Fruit fly (Drosophila melanogaster): Measurements from ENCODE around the gene CG1504.
A peak's percentile ranks its signal among the peaks of the same experiment; 100 is the strongest.

Gene CG1504

DNA sequence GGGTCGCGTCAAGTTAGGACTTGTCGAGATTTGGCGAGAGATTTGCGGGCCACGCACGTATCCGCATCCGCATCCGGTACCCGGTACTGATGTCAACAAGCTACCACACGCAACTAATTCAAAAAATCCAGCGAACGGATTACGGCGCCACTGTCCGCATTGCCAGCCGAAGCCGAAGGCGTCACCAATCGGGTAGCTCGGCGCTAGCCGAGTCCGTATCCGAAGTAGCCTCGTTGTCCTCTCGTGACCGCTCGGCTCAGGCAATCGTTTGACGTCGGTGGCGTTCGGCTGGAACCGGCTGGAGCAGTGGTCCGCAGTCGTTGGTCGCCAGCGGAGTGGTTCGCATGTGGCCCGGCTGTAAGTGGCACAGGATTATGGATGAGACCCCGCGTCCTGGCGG is at the start of gene CG1504:
TSS of gene CG1504 (minus strand) at position 95 of the 400 bp plus-strand sequence.
- TF ChIP-seq esn (GFP tag; optimal IDR thresholded peaks at IDR 0.05): no peak
- no peak for TF ChIP-seq CG6163 (GFP tag; IDR thresholded peaks at IDR 0.05)
- no peak for TF ChIP-seq vri (GFP tag; optimal IDR thresholded peaks at IDR 0.05)
- TF ChIP-seq CG8632 (GFP tag; optimal IDR thresholded peaks at IDR 0.05): no peak
- no peak for TF ChIP-seq CG3919 (GFP tag; optimal IDR thresholded peaks at IDR 0.05)
- TF ChIP-seq CG7368 (GFP tag; optimal IDR thresholded peaks at IDR 0.05): no peak
- TF ChIP-seq CG3032 (tag; optimal IDR thresholded peaks at IDR 0.05): no peak
- no peak for TF ChIP-seq CG8119 (GFP tag; IDR thresholded peaks at IDR 0.05)
- no peak for TF ChIP-seq CG11294 (GFP tag; IDR thresholded peaks at IDR 0.05)
- TF ChIP-seq CG31627 (GFP tag; optimal IDR thresholded peaks at IDR 0.05): no peak
- TF ChIP-seq achi (GFP tag; optimal IDR thresholded peaks at IDR 0.05): no peak
- no peak for TF ChIP-seq dsx (GFP tag; optimal IDR thresholded peaks at IDR 0.05; ENCODE audit: poor library complexity, severe bottlenecking)

DNA sequence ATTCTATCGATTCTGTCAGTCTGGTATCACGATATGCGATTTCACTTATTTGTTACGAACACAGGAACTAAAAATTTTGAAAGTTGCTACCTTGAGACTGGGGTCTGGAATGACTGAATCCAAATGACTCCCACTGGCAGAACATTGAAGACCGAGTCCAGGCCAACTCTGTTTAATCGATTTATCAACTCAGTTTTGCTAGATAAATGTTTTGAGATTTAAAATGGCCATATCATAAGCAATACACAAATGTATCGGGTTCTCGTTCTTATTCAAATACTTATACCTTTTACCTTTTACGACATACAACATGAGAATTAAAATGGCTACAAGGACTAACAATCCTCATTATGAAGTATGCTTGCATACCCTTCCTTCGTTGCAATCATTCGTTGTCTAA is 46.2 kb upstream of the CG1504 start, which contains the start of gene CG12679:
TSS of gene CG12679 (minus strand) at position 101 of the 400 bp plus-strand sequence.
- no peak for TF ChIP-seq CG11294 (GFP tag; IDR thresholded peaks at IDR 0.05)
- TF ChIP-seq Sox14 (GFP tag; optimal IDR thresholded peaks at IDR 0.05): no peak
- no peak for TF ChIP-seq CG15336 (GFP tag; IDR thresholded peaks at IDR 0.05)
- no peak for TF ChIP-seq Ets21C (GFP tag; optimal IDR thresholded peaks at IDR 0.05)
- no peak for TF ChIP-seq esn (GFP tag; optimal IDR thresholded peaks at IDR 0.05)
- TF ChIP-seq CG1621 (tag; optimal IDR thresholded peaks at IDR 0.05): no peak
- no peak for TF ChIP-seq CG10631 (GFP tag; optimal IDR thresholded peaks at IDR 0.05)
- TF ChIP-seq Smox (GFP tag; optimal IDR thresholded peaks at IDR 0.05): no peak
- TF ChIP-seq Sox15 (GFP tag; optimal IDR thresholded peaks at IDR 0.05): no peak
- TF ChIP-seq dsx (GFP tag; optimal IDR thresholded peaks at IDR 0.05; ENCODE audit: poor library complexity, severe bottlenecking): no peak
- no peak for TF ChIP-seq pdm3 (GFP tag; optimal IDR thresholded peaks at IDR 0.05)
- no peak for TF ChIP-seq Eip93F (GFP tag; optimal IDR thresholded peaks at IDR 0.05)

DNA sequence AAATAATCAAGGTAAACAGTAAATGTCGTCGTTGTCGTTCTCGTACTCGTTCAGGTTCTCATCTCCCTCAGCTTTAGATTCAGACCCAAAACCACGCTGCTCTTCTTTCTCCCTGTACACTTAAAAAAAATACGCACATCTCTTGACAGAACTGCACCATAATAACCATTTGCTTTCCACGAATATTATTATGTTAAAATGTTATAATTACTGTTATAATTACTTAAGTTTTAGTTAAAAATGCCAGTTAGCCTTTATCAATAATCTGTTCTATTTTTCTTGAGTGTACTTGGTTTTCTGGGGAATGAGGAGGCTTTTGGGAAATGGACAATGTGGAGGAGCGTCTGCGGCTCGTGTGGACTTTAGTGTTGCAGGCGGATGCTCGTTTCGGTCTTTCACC is 12.0 kb upstream of the CG1504 start:
- TF ChIP-seq svp (GFP tag): peak; percentile 35
- no peak for TF ChIP-seq CG1621 (tag; optimal IDR thresholded peaks at IDR 0.05)
- TF ChIP-seq CG8119 (GFP tag; IDR thresholded peaks at IDR 0.05): no peak

DNA sequence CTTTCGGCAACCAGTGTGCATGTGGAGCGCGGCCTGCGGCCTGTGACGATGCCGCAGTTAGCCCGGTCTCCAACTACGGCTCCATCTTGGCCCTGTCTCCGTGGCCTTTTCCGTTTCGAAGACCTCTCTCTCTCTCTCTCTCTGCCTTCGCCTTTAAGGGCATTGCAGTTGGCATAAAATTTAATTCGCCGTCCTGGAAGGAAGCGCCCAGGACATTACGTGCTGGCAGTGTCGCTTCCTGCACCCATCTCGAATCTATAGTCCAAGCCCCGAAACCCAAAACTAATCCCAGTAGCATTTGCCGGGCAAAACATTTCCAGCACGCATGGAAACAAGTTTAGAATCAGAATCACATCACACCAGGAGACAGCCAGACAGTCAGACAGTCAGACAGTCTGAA is 3.0 kb downstream of the CG1504 start, which contains the start of gene CG1631:
TSS of gene CG1631 (plus strand) at position 301 of the 400 bp plus-strand sequence.
- TF ChIP-seq Hr39 (GFP tag; optimal IDR thresholded peaks at IDR 0.05) (no peak), ss (GFP tag; optimal IDR thresholded peaks at IDR 0.05) (no peak), Sox14 (GFP tag; optimal IDR thresholded peaks at IDR 0.05) (no peak), CG10631 (GFP tag; optimal IDR thresholded peaks at IDR 0.05) (no peak), Sox102F (GFP tag; optimal IDR thresholded peaks at IDR 0.05) (no peak)

DNA sequence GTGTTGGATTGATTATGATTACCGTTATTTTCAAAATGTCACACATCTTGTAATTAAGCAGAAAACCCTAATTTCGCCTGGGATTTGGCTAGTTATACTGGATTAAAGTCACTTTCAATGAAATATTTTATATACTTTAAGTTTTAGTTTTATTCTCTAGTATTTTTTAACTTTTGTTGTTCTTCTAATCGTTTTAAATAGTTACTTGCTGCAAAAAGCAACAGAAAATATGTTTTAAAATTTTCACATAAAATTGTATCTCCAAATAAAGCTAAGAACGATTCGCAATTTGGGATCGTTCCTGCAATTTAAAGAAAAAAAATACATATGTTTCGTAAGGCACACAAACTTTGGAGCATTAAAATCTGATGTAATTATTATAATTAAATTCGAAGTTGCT is 60.5 kb downstream of the CG1504 start, which contains the start of gene Inx6:
TSS of gene Inx6 (minus strand) at position 101 of the 400 bp plus-strand sequence.
- TF ChIP-seq vri (GFP tag; optimal IDR thresholded peaks at IDR 0.05) (no peak), CG8319 (GFP tag; optimal IDR thresholded peaks at IDR 0.05) (no peak), CG4318 (GFP tag; optimal IDR thresholded peaks at IDR 0.05) (no peak), CG8119 (GFP tag; IDR thresholded peaks at IDR 0.05) (no peak), esn (GFP tag; optimal IDR thresholded peaks at IDR 0.05) (no peak), Met (GFP tag; optimal IDR thresholded peaks at IDR 0.05) (no peak), Blimp-1 (GFP tag; optimal IDR thresholded peaks at IDR 0.05) (no peak), Ets21C (GFP tag; optimal IDR thresholded peaks at IDR 0.05) (no peak), cyc (GFP tag; optimal IDR thresholded peaks at IDR 0.05) (no peak), CG6792 (GFP tag; optimal IDR thresholded peaks at IDR 0.05) (no peak), Hr39 (GFP tag; optimal IDR thresholded peaks at IDR 0.05) (no peak), CG34406 (GFP tag; optimal IDR thresholded peaks at IDR 0.05) (no peak), CG15336 (GFP tag; IDR thresholded peaks at IDR 0.05) (no peak)
